Worm (Caenorhabditis elegans): ENCODE data around the gene nhr-263.

DNA sequence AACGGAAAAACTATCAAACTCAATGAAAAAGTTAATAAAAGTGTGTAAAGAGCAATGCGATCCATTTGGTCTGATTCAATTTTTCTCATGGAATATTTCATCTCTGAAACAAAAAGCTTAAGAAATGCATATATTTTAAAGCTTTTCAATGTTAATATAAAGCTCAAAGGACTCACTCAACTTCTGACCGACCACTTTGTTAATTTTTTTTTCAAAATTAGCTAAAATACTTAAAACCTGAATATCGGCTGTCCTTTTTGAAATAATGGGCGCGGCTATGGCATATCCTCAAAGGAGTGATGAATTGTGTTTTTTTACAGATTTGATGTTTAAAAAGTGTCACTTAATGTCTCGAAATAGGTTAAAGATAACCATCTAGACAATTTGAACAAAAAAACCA, 47.9 kb upstream of the nhr-263 start, which contains the start of gene C02H6.1:
- TF ChIP-seq elt-3 (tag; optimal IDR thresholded peaks at IDR 0.05) (no peak), unc-39 (tag; optimal IDR thresholded peaks at IDR 0.05) (no peak), nhr-11 (tag; optimal IDR thresholded peaks at IDR 0.05) (no peak), ztf-11 (tag; optimal IDR thresholded peaks at IDR 0.05) (no peak), ceh-82 (tag; optimal IDR thresholded peaks at IDR 0.05) (no peak)
